Fruit fly (Drosophila melanogaster) whole organism, pupa: ENCODE results near the gene CG6659.

Experiments used
- CG10348 ChIP-seq: fragments of 200-800 bp; sonication (Bioruptor generic); IDR thresholded peaks from 2 replicates; pipeline ENCODE4 v1.3.6; 2022; ENCODE audit warnings: missing biosample characterization, missing genetic modification characterization
- CG12605 ChIP-seq: fragments of 200-800 bp; sonication (Bioruptor generic); IDR thresholded peaks from 2 replicates; pipeline ENCODE4 v1.3.6; 2022; ENCODE audit warnings: missing biosample characterization, missing genetic modification characterization
- CG13204 ChIP-seq: fragments of 200-800 bp; sonication (Bioruptor generic); optimal IDR thresholded peaks from 2 replicates; lab custom pipeline; 2018; ENCODE audit warnings: missing biosample characterization, mild to moderate bottlenecking, missing genetic modification characterization, moderate library complexity
- CG14655 ChIP-seq: fragments of 200-800 bp; sonication (Bioruptor generic); optimal IDR thresholded peaks from 3 replicates; lab custom pipeline; 2017; ENCODE audit warnings: mild to moderate bottlenecking, missing biosample characterization, missing genetic modification reagents, missing genetic modification characterization
- CG15710 ChIP-seq: fragments of 200-800 bp; sonication (Bioruptor generic); optimal IDR thresholded peaks from 2 replicates; lab custom pipeline; 2018; ENCODE audit warnings: missing biosample characterization, mild to moderate bottlenecking, missing genetic modification characterization, moderate library complexity
- CG17806 ChIP-seq: fragments of 200-800 bp; sonication (Bioruptor generic); optimal IDR thresholded peaks from 2 replicates; lab custom pipeline; 2018; ENCODE audit warnings: missing biosample characterization, mild to moderate bottlenecking, missing genetic modification characterization, moderate library complexity
- CG32121 ChIP-seq: fragments of 200-800 bp; sonication (Bioruptor generic); IDR thresholded peaks from 2 replicates; pipeline ENCODE4 v1.3.6; 2022; ENCODE audit warnings: missing biosample characterization, missing genetic modification characterization
- CG34367 ChIP-seq: fragments of 200-800 bp; sonication (Bioruptor generic); optimal IDR thresholded peaks from 2 replicates; lab custom pipeline; 2018; ENCODE audit warnings: missing biosample characterization, mild to moderate bottlenecking, missing genetic modification characterization
- CG4496 ChIP-seq: fragments of 200-800 bp; sonication (Bioruptor generic); IDR thresholded peaks from 3 replicates; pipeline ENCODE4 v1.3.6; 2022; ENCODE audit warnings: missing biosample characterization, missing genetic modification characterization
- CG8159 ChIP-seq: fragments of 200-800 bp; sonication (Bioruptor generic); optimal IDR thresholded peaks from 3 replicates; lab custom pipeline; 2018; ENCODE audit warnings: missing biosample characterization, mild to moderate bottlenecking, missing genetic modification characterization, moderate library complexity
- CG8301 ChIP-seq: fragments of 200-800 bp; sonication (Bioruptor generic); optimal IDR thresholded peaks from 2 replicates; lab custom pipeline; 2018; ENCODE audit warnings: missing biosample characterization, mild to moderate bottlenecking, missing genetic modification characterization
- CG9948 ChIP-seq: fragments of 200-800 bp; sonication (Bioruptor generic); optimal IDR thresholded peaks from 2 replicates; lab custom pipeline; 2018; ENCODE audit warnings: missing biosample characterization, mild to moderate bottlenecking, missing genetic modification characterization, moderate library complexity
- D1 ChIP-seq: fragments of 200-800 bp; sonication (Bioruptor generic); optimal IDR thresholded peaks from 2 replicates; lab custom pipeline; 2018; ENCODE audit warnings: missing biosample characterization, mild to moderate bottlenecking, missing genetic modification characterization, moderate library complexity
- EcR ChIP-seq: fragments of 200-800 bp; sonication (Bioruptor generic); optimal IDR thresholded peaks from 3 replicates; lab custom pipeline; 2019; ENCODE audit warnings: missing biosample characterization, missing genetic modification characterization, mild to moderate bottlenecking, moderate library complexity, missing genetic modification reagents
- Ets98B ChIP-seq: fragments of 200-800 bp; sonication (Bioruptor generic); IDR thresholded peaks from 2 replicates; pipeline ENCODE4 v1.3.6; 2022; ENCODE audit warnings: missing biosample characterization, missing genetic modification characterization
- Pif1A ChIP-seq: fragments of 200-800 bp; sonication (Bioruptor generic); optimal IDR thresholded peaks from 3 replicates; lab custom pipeline; 2016; ENCODE audit warnings: missing biosample characterization, missing genetic modification characterization
- Pif1B ChIP-seq: fragments of 200-800 bp; sonication (Bioruptor generic); optimal IDR thresholded peaks from 3 replicates; lab custom pipeline; 2016; ENCODE audit warnings: missing biosample characterization, missing genetic modification characterization
- Snoo ChIP-seq: fragments of 200-800 bp; sonication (Bioruptor generic); optimal IDR thresholded peaks from 3 replicates; lab custom pipeline; 2017; ENCODE audit warnings: missing biosample characterization, mild to moderate bottlenecking, missing genetic modification characterization, inconsistent platforms
- fd96Ca ChIP-seq: fragments of 200-800 bp; sonication (Bioruptor generic); IDR thresholded peaks from 3 replicates; pipeline ENCODE4 v1.3.6; 2022; ENCODE audit warnings: missing biosample characterization, missing genetic modification characterization
- gl ChIP-seq: fragments of 200-800 bp; sonication (Bioruptor generic); optimal IDR thresholded peaks from 2 replicates; lab custom pipeline; 2018; ENCODE audit warnings: missing biosample characterization, mild to moderate bottlenecking, missing genetic modification characterization
- rn ChIP-seq: fragments of 200-800 bp; sonication (Bioruptor generic); IDR thresholded peaks from 2 replicates; pipeline ENCODE4 v1.3.6; 2022; ENCODE audit warnings: missing biosample characterization, missing genetic modification characterization

Gene CG6659

dm6 chrX:18644890-18645289 is 12.2 kb downstream of the CG6659 start:
- TF ChIP-seq Pif1B (GFP tag; lab: Kevin White, UChicago) (no peak), gl (tag; lab: Kevin White, UChicago) (peak; percentile 5), CG12605 (GFP tag; lab: Robert Waterston, UW) (no peak), CG14655 (GFP tag; lab: Kevin White, UChicago) (peak; percentile 78), CG15710 (tag; lab: Kevin White, UChicago) (peak; percentile 74), fd96Ca (GFP tag; lab: Robert Waterston, UW) (peak; percentile 66; the same call in 2 of the 3 replicates), CG34367 (tag; lab: Kevin White, UChicago) (peak; percentile 63), CG4496 (GFP tag; lab: Robert Waterston, UW) (no peak; the same call in none of the 3 replicates), CG32121 (GFP tag; lab: Robert Waterston, UW) (no peak), Snoo (tag; lab: Kevin White, UChicago) (peak; percentile 72), CG10348 (GFP tag; lab: Robert Waterston, UW) (no peak), Ets98B (GFP tag; lab: Robert Waterston, UW) (peak; percentile 56), EcR (no peak), CG17806 (tag; lab: Kevin White, UChicago) (peak; percentile 61), Pif1A (GFP tag; lab: Kevin White, UChicago) (no peak), rn (GFP tag; lab: Robert Waterston, UW) (no peak), CG8159 (peak; percentile 75), CG9948 (peak; percentile 66), CG8301 (peak; percentile 71), CG13204 (peak; percentile 35), D1 (tag; lab: Kevin White, UChicago) (no peak)

- TF ChIP-seq CG32121 (GFP tag; lab: Robert Waterston, UW) (0 out of 2 replicates have a peak, but pooled peaks have one; percentile 16), Pif1B (GFP tag; lab: Kevin White, UChicago) (no peak)
Measured at dm6 chrX:18643057-18643656, 13.9 kb downstream of the CG6659 start.

- no peak for TF ChIP-seq CG32121 (GFP tag; lab: Robert Waterston, UW)
- TF ChIP-seq fd96Ca (GFP tag; lab: Robert Waterston, UW): no peak
- no peak for TF ChIP-seq EcR
- no peak for TF ChIP-seq CG34367 (tag; lab: Kevin White, UChicago)
- TF ChIP-seq CG12605 (GFP tag; lab: Robert Waterston, UW): no peak
- TF ChIP-seq CG14655 (GFP tag; lab: Kevin White, UChicago): no peak
- no peak for TF ChIP-seq CG15710 (tag; lab: Kevin White, UChicago)
- TF ChIP-seq Pif1A (GFP tag; lab: Kevin White, UChicago): no peak
- TF ChIP-seq CG4496 (GFP tag; lab: Robert Waterston, UW): no peak
- TF ChIP-seq Snoo (tag; lab: Kevin White, UChicago): no peak
- TF ChIP-seq CG17806 (tag; lab: Kevin White, UChicago): no peak
- TF ChIP-seq CG8159: no peak
Measured at dm6 chrX:18636275-18636947, 20.7 kb downstream of the CG6659 start.

dm6 chrX:18635118-18635552 is 22.0 kb downstream of the CG6659 start:
- TF ChIP-seq CG4496 (GFP tag; lab: Robert Waterston, UW): peak; percentile 34; the same call in 1 of the 3 replicates
- no peak for TF ChIP-seq CG15710 (tag; lab: Kevin White, UChicago)
- TF ChIP-seq, all 21 proteins: peak for 1

- peak; percentile 52; the same call in 1 of the 2 replicates for TF ChIP-seq Ets98B (GFP tag; lab: Robert Waterston, UW)
- no peak for TF ChIP-seq CG9948
- no peak for TF ChIP-seq Pif1A (GFP tag; lab: Kevin White, UChicago)
- no peak for TF ChIP-seq fd96Ca (GFP tag; lab: Robert Waterston, UW)
- TF ChIP-seq Snoo (tag; lab: Kevin White, UChicago): no peak
- TF ChIP-seq CG4496 (GFP tag; lab: Robert Waterston, UW): 0 out of 3 replicates have a peak, but pooled peaks have one; percentile 54
- peak; percentile 61 for TF ChIP-seq CG32121 (GFP tag; lab: Robert Waterston, UW)
- TF ChIP-seq CG15710 (tag; lab: Kevin White, UChicago): no peak
- no peak for TF ChIP-seq CG10348 (GFP tag; lab: Robert Waterston, UW)
- TF ChIP-seq CG13204: no peak
- no peak for TF ChIP-seq CG8301
- no peak for TF ChIP-seq EcR
- TF ChIP-seq D1 (tag; lab: Kevin White, UChicago): no peak
- no peak for TF ChIP-seq gl (tag; lab: Kevin White, UChicago)
- TF ChIP-seq rn (GFP tag; lab: Robert Waterston, UW): no peak
- TF ChIP-seq CG12605 (GFP tag; lab: Robert Waterston, UW): peak; percentile 41; the same call in 1 of the 2 replicates
- TF ChIP-seq Pif1B (GFP tag; lab: Kevin White, UChicago): no peak
- TF ChIP-seq CG34367 (tag; lab: Kevin White, UChicago): no peak
- TF ChIP-seq CG14655 (GFP tag; lab: Kevin White, UChicago): no peak
- TF ChIP-seq CG17806 (tag; lab: Kevin White, UChicago): no peak
- no peak for TF ChIP-seq CG8159
Measured at dm6 chrX:18634716-18635115, 22.4 kb downstream of the CG6659 start, which contains the start of gene wgn. Gene wgn, minus strand, starts transcription at chrX:18634908.
